Worm (Caenorhabditis elegans): ENCODE results near the gene F20D6.12.

F20D6.12 gene

DNA sequence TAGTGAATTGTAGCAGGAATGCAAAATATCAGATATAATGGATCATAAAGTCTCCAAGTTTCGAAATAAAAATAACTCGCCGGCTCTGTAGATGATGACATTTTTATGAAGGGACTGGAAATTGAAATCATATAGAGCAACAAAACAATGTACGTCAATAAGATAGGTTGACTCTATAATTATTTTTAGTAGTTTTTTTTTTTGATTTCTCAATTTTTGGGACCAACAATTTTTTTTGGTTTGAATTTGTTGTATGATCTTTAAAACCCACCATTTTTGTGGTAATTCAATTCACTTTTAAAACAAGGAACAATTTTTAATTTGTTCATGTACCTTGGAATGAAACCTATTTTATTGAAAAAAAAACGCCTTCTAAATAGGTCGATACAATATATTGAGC, at the start of gene F20D6.12:
F20D6.12 (minus strand) TSS at position 101 of the 400 bp plus-strand sequence.
- TF ChIP-seq skn-1 (tag; optimal IDR thresholded peaks at IDR 0.05): no peak
- TF ChIP-seq php-3 (GFP tag; IDR thresholded peaks at IDR 0.05): no peak
- no peak for TF ChIP-seq lin-38 (GFP tag; IDR thresholded peaks at IDR 0.05)
- no peak for TF ChIP-seq F49E8.2 (tag; optimal IDR thresholded peaks at IDR 0.05; ENCODE audit: borderline replicate concordance)

DNA sequence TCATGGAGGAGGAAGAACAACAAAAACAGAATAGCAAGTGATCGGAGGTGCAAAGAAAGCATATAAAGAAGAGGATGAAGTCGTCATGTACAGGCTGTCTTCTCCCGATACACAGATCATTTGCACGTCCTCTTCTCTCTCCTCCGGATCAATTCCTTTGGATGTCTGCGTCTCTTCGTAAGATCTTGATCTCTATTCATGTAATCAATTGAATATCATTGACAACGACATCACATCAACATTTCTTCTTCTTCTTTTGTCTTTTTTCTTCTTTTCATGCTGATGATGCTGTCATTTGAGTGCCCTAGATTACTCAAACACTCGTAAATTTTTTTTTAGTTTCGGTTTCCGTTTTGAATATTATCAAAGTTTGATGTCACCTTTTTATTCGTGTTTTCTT, 48.4 kb upstream of the F20D6.12 start, which contains the start of gene rol-3:
rol-3 (minus strand) TSS at position 120 of the 400 bp plus-strand sequence.
- TF ChIP-seq saeg-2 (GFP tag; IDR thresholded peaks at IDR 0.05) (no peak), nhr-28 (tag; optimal IDR thresholded peaks at IDR 0.05) (peak; percentile 54), hlh-11 (tag; optimal IDR thresholded peaks at IDR 0.05) (peak; percentile 42), ceh-28 (tag; optimal IDR thresholded peaks at IDR 0.05) (no peak)

DNA sequence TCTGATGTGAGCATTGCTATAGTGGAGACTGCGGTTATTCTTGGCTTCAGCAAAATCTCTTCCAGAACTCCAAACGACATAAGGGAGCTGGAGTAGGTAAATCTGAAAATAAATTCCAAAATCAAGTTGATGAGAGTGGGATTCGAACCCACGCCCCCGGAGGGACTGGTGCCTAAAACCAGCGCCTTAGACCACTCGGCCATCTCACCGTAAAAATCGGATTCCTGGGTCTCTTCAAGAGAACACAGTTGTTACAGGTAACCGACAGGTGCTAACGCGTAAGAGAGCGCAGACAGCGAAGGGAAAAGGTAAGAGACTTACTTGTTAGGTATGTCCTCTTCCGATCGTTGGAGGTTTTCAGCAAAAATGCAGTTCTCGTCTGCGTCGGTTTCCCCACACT, 45.4 kb upstream of the F20D6.12 start:
- TF ChIP-seq attf-4 (tag; optimal IDR thresholded peaks at IDR 0.05) (no peak), ztf-11 (tag; optimal IDR thresholded peaks at IDR 0.05) (no peak), lin-13 (GFP tag; optimal IDR thresholded peaks at IDR 0.05) (no peak), arid-1 (GFP tag; conservative IDR thresholded peaks at IDR 0.05) (no peak), nhr-111 (GFP tag; optimal IDR thresholded peaks at IDR 0.05) (peak; percentile 49), lin-15B (tag; optimal IDR thresholded peaks at IDR 0.05) (no peak), lin-1 (GFP tag; IDR thresholded peaks at IDR 0.05) (no peak), unc-130 (GFP tag; optimal IDR thresholded peaks at IDR 0.05) (no peak), ceh-62 (tag; optimal IDR thresholded peaks at IDR 0.05) (no peak), zip-2 (tag; optimal IDR thresholded peaks at IDR 0.05) (no peak), hmg-1.1 (GFP tag; IDR thresholded peaks at IDR 0.05) (peak; percentile 55), T20F7.1 (GFP tag; optimal IDR thresholded peaks at IDR 0.05) (no peak), nhr-11 (tag; optimal IDR thresholded peaks at IDR 0.05) (no peak), nhr-25 (tag; optimal IDR thresholded peaks at IDR 0.05; ENCODE audit: borderline replicate concordance, insufficient read depth) (no peak), gei-8 (GFP tag; optimal IDR thresholded peaks at IDR 0.05) (peak; percentile 18), mep-1 (tag; optimal IDR thresholded peaks at IDR 0.05) (no peak), pqm-1 (tag; optimal IDR thresholded peaks at IDR 0.05) (no peak), nhr-42 (GFP tag; IDR thresholded peaks at IDR 0.05) (peak; percentile 39; the same call in 1 of the 2 replicates), F37D6.2 (tag; optimal IDR thresholded peaks at IDR 0.05) (no peak), unc-62 (GFP tag; optimal IDR thresholded peaks at IDR 0.05 in 1 of 2) (no peak), unc-62 (tag; optimal IDR thresholded peaks at IDR 0.05) (no peak), lsy-2 (tag; optimal IDR thresholded peaks at IDR 0.05) (no peak), mes-2 (tag; optimal IDR thresholded peaks at IDR 0.05; ENCODE audit: poor library complexity, severe bottlenecking) (no peak), ceh-32 (tag; optimal IDR thresholded peaks at IDR 0.05; ENCODE audit: poor library complexity) (no peak), ZK337.2 (GFP tag; IDR thresholded peaks at IDR 0.05) (no peak), ceh-28 (tag; optimal IDR thresholded peaks at IDR 0.05) (no peak), tra-1 (GFP tag; IDR thresholded peaks at IDR 0.05) (no peak), nhr-237 (tag; optimal IDR thresholded peaks at IDR 0.05) (no peak), ama-1 (optimal IDR thresholded peaks at IDR 0.05) (no peak), F44E2.7 (GFP tag; IDR thresholded peaks at IDR 0.05) (no peak), zip-11 (GFP tag; IDR thresholded peaks at IDR 0.05) (no peak), spr-3 (GFP tag; optimal IDR thresholded peaks at IDR 0.05) (no peak), ces-1 (GFP tag; optimal IDR thresholded peaks at IDR 0.05) (no peak), daf-12 (tag; optimal IDR thresholded peaks at IDR 0.05) (no peak), lin-39 (tag; optimal IDR thresholded peaks at IDR 0.05) (no peak), Y105C5A.15 (GFP tag; IDR thresholded peaks at IDR 0.05) (no peak), ceh-82 (tag; optimal IDR thresholded peaks at IDR 0.05) (no peak), nhr-41 (GFP tag; IDR thresholded peaks at IDR 0.05) (0 out of 2 replicates have a peak, but pooled peaks have one; percentile 32), lir-3 (tag; optimal IDR thresholded peaks at IDR 0.05) (peak; percentile 39), nhr-102 (tag; optimal IDR thresholded peaks at IDR 0.05) (peak; percentile 35), ceh-44 (GFP tag; IDR thresholded peaks at IDR 0.05) (no peak), duxl-1 (tag; optimal IDR thresholded peaks at IDR 0.05; ENCODE audit: poor library complexity) (no peak)

Measured in whole organism, L4 larva.